Worm (Caenorhabditis elegans) whole organism, midembryonic: Measurements from ENCODE around the gene ostf-4.

Experiments
- T22C8.4 ChIP-seq: fragments of 200-800 bp; sonication (Bioruptor generic); IDR thresholded peaks from 2 replicates; pipeline ENCODE4 v1.3.6; 2022; ENCODE audit warnings: missing genetic modification characterization, missing compliant biosample characterization
- cog-1 ChIP-seq: sonication (generic microtip); optimal IDR thresholded peaks from 2 replicates; lab custom pipeline; 2016; ENCODE audit warnings: missing genetic modification characterization, missing compliant biosample characterization
- flt-1 ChIP-seq: fragments of 200-800 bp; sonication (Bioruptor generic); IDR thresholded peaks from 2 replicates; pipeline ENCODE4 v1.3.6; 2022; ENCODE audit warnings: missing genetic modification characterization, missing compliant biosample characterization
- klf-2 ChIP-seq: fragments of 200-800 bp; sonication (Bioruptor generic); conservative IDR thresholded peaks from 2 replicates; pipeline ENCODE4 v1.3.6; 2022; ENCODE audit warnings: missing genetic modification reagents, missing genetic modification characterization, missing compliant biosample characterization
- med-1 ChIP-seq: sonication (generic microtip); optimal IDR thresholded peaks from 2 replicates; lab custom pipeline; 2017; ENCODE audit warnings: missing genetic modification characterization, mild to moderate bottlenecking, missing compliant biosample characterization, antibody characterized with exemption, missing genetic modification reagents; ENCODE audit not compliant: insufficient read depth
- ref-1 ChIP-seq: fragments of 200-800 bp; sonication (Bioruptor generic); conservative IDR thresholded peaks from 2 replicates; pipeline ENCODE4 v1.3.6; 2022; ENCODE audit warnings: missing genetic modification reagents, missing genetic modification characterization, missing compliant biosample characterization
- tab-1 ChIP-seq: fragments of 200-800 bp; sonication (Bioruptor generic); IDR thresholded peaks from 2 replicates; pipeline ENCODE4 v1.3.6; 2022; ENCODE audit warnings: missing genetic modification characterization, missing compliant biosample characterization
- ztf-23 ChIP-seq: fragments of 200-800 bp; sonication (Bioruptor generic); IDR thresholded peaks from 2 replicates; pipeline ENCODE4 v1.3.6; 2022; ENCODE audit warnings: missing genetic modification reagents, missing genetic modification characterization, missing compliant biosample characterization
- ztf-29 ChIP-seq: fragments of 200-800 bp; sonication (Bioruptor generic); IDR thresholded peaks from 2 replicates; pipeline ENCODE4 v1.3.6; 2022; ENCODE audit warnings: missing genetic modification reagents, missing genetic modification characterization, missing compliant biosample characterization

ostf-4 gene

ce11 chrIII:10296904-10297303 lies 21.5 kb downstream of the ostf-4 start:
- no peak for TF ChIP-seq ztf-23 (GFP tag; lab: Robert Waterston, UW)
- no peak for TF ChIP-seq klf-2 (GFP tag; lab: Robert Waterston, UW)
- no peak for TF ChIP-seq ztf-29 (GFP tag; lab: Robert Waterston, UW)
- TF ChIP-seq T22C8.4 (GFP tag; lab: Robert Waterston, UW) = no peak
- no peak for TF ChIP-seq med-1 (GFP tag; lab: Kevin White, UChicago)
- TF ChIP-seq ref-1 (GFP tag; lab: Robert Waterston, UW) = no peak
- TF ChIP-seq cog-1 = no peak
- no peak for TF ChIP-seq flt-1
- no peak for TF ChIP-seq tab-1 (GFP tag; lab: Robert Waterston, UW)

ce11 chrIII:10294837-10295236 lies 23.5 kb downstream of the ostf-4 start, which contains the start of gene vglu-2:
Gene vglu-2 (plus strand): TSS chrIII:10295137.
- no peak for TF ChIP-seq ref-1 (GFP tag; lab: Robert Waterston, UW)
- TF ChIP-seq cog-1 = no peak
- no peak for TF ChIP-seq ztf-29 (GFP tag; lab: Robert Waterston, UW)
- TF ChIP-seq klf-2 (GFP tag; lab: Robert Waterston, UW) = no peak
- no peak for TF ChIP-seq med-1 (GFP tag; lab: Kevin White, UChicago)
- TF ChIP-seq ztf-23 (GFP tag; lab: Robert Waterston, UW) = no peak
- TF ChIP-seq tab-1 (GFP tag; lab: Robert Waterston, UW) = no peak
- TF ChIP-seq flt-1 = no peak
- no peak for TF ChIP-seq T22C8.4 (GFP tag; lab: Robert Waterston, UW)

- TF ChIP-seq ztf-23 (GFP tag; lab: Robert Waterston, UW) = no peak
- TF ChIP-seq tab-1 (GFP tag; lab: Robert Waterston, UW) = no peak
- TF ChIP-seq med-1 (GFP tag; lab: Kevin White, UChicago) = no peak
- no peak for TF ChIP-seq ztf-29 (GFP tag; lab: Robert Waterston, UW)
- TF ChIP-seq klf-2 (GFP tag; lab: Robert Waterston, UW) = no peak
- TF ChIP-seq cog-1 = no peak
- no peak for TF ChIP-seq ref-1 (GFP tag; lab: Robert Waterston, UW)
- no peak for TF ChIP-seq T22C8.4 (GFP tag; lab: Robert Waterston, UW)
- no peak for TF ChIP-seq flt-1
Measured at ce11 chrIII:10293946-10294345, 24.4 kb downstream of the ostf-4 start.

- TF ChIP-seq cog-1 = no peak
- TF ChIP-seq ztf-23 (GFP tag; lab: Robert Waterston, UW) = no peak
- TF ChIP-seq T22C8.4 (GFP tag; lab: Robert Waterston, UW) = no peak
- no peak for TF ChIP-seq med-1 (GFP tag; lab: Kevin White, UChicago)
- TF ChIP-seq flt-1 = no peak
- TF ChIP-seq klf-2 (GFP tag; lab: Robert Waterston, UW) = no peak
- no peak for TF ChIP-seq tab-1 (GFP tag; lab: Robert Waterston, UW)
- no peak for TF ChIP-seq ztf-29 (GFP tag; lab: Robert Waterston, UW)
- no peak for TF ChIP-seq ref-1 (GFP tag; lab: Robert Waterston, UW)
Measured at ce11 chrIII:10293362-10293761, 25.0 kb downstream of the ostf-4 start.

- TF ChIP-seq T22C8.4 (GFP tag; lab: Robert Waterston, UW) = no peak
- no peak for TF ChIP-seq cog-1
- no peak for TF ChIP-seq flt-1
- no peak for TF ChIP-seq ztf-29 (GFP tag; lab: Robert Waterston, UW)
- TF ChIP-seq ref-1 (GFP tag; lab: Robert Waterston, UW) = no peak
- TF ChIP-seq klf-2 (GFP tag; lab: Robert Waterston, UW) = no peak
- TF ChIP-seq tab-1 (GFP tag; lab: Robert Waterston, UW) = no peak
- no peak for TF ChIP-seq med-1 (GFP tag; lab: Kevin White, UChicago)
- no peak for TF ChIP-seq ztf-23 (GFP tag; lab: Robert Waterston, UW)
Measured at ce11 chrIII:10290541-10290940, 27.8 kb downstream of the ostf-4 start.

ce11 chrIII:10289790-10290189 lies 28.6 kb downstream of the ostf-4 start:
- TF ChIP-seq ztf-29 (GFP tag; lab: Robert Waterston, UW) (no peak), med-1 (GFP tag; lab: Kevin White, UChicago) (no peak), ref-1 (GFP tag; lab: Robert Waterston, UW) (no peak), T22C8.4 (GFP tag; lab: Robert Waterston, UW) (no peak), flt-1 (no peak), tab-1 (GFP tag; lab: Robert Waterston, UW) (no peak), cog-1 (no peak), ztf-23 (GFP tag; lab: Robert Waterston, UW) (no peak), klf-2 (GFP tag; lab: Robert Waterston, UW) (no peak)

ce11 chrIII:10285623-10286022 lies 32.7 kb downstream of the ostf-4 start, which contains the start of gene K10G9.2:
Gene K10G9.2 (plus strand): TSS chrIII:10285923.
- TF ChIP-seq flt-1 (no peak), klf-2 (GFP tag; lab: Robert Waterston, UW) (no peak), ztf-23 (GFP tag; lab: Robert Waterston, UW) (no peak), med-1 (GFP tag; lab: Kevin White, UChicago) (no peak), T22C8.4 (GFP tag; lab: Robert Waterston, UW) (no peak), tab-1 (GFP tag; lab: Robert Waterston, UW) (no peak), cog-1 (no peak), ztf-29 (GFP tag; lab: Robert Waterston, UW) (no peak), ref-1 (GFP tag; lab: Robert Waterston, UW) (no peak)

- TF ChIP-seq cog-1 = peak; percentile 37
- no peak for TF ChIP-seq tab-1 (GFP tag; lab: Robert Waterston, UW)
Measured at ce11 chrIII:10284214-10284613, 34.1 kb downstream of the ostf-4 start.

- TF ChIP-seq ztf-23 (GFP tag; lab: Robert Waterston, UW) (no peak), ztf-29 (GFP tag; lab: Robert Waterston, UW) (no peak)
Measured at ce11 chrIII:10278826-10279225, 39.5 kb downstream of the ostf-4 start, which contains the start of gene pad-2. Gene pad-2 (plus strand): TSS chrIII:10279126.

- TF ChIP-seq ztf-29 (GFP tag; lab: Robert Waterston, UW) = no peak
- no peak for TF ChIP-seq med-1 (GFP tag; lab: Kevin White, UChicago)
- no peak for TF ChIP-seq ref-1 (GFP tag; lab: Robert Waterston, UW)
- no peak for TF ChIP-seq klf-2 (GFP tag; lab: Robert Waterston, UW)
- TF ChIP-seq T22C8.4 (GFP tag; lab: Robert Waterston, UW) = no peak
- no peak for TF ChIP-seq tab-1 (GFP tag; lab: Robert Waterston, UW)
- TF ChIP-seq flt-1 = no peak
Measured at ce11 chrIII:10271807-10272206, 46.6 kb downstream of the ostf-4 start.
